Worm (Caenorhabditis elegans) whole organism, L3 larva: Measurements from ENCODE around the gene kxd-1.

ENCODE experiments used
- R02D3.7 ChIP-seq: fragments of 150-350 bp; optimal IDR thresholded peaks from 2 replicates; lab custom pipeline; 2014; ENCODE audit warnings: missing biosample characterization, missing genetic modification characterization
- ZK546.5 ChIP-seq: sonication (generic microtip); optimal IDR thresholded peaks from 2 replicates; lab custom pipeline; 2017; ENCODE audit warnings: missing biosample characterization, missing genetic modification characterization
- aly-2 ChIP-seq: fragments of 150-350 bp; optimal IDR thresholded peaks from 2 replicates; lab custom pipeline; 2014; ENCODE audit warnings: missing biosample characterization, missing genetic modification characterization
- ama-1 ChIP-seq: fragments of 150-350 bp; optimal IDR thresholded peaks from 2 replicates; lab custom pipeline; 2018
- ceh-16 ChIP-seq: sonication (generic microtip); optimal IDR thresholded peaks from 2 replicates; lab custom pipeline; 2017; ENCODE audit warnings: missing biosample characterization, missing genetic modification characterization
- ceh-28 ChIP-seq: fragments of 150-350 bp; optimal IDR thresholded peaks from 2 replicates; lab custom pipeline; 2014; ENCODE audit warnings: missing biosample characterization, missing genetic modification reagents, missing genetic modification characterization
- ceh-82 ChIP-seq: fragments of 150-350 bp; optimal IDR thresholded peaks from 2 replicates; lab custom pipeline; 2014; ENCODE audit warnings: missing biosample characterization, missing genetic modification characterization
- ceh-9 ChIP-seq: sonication (generic microtip); optimal IDR thresholded peaks from 2 replicates; lab custom pipeline; 2018; ENCODE audit warnings: missing biosample characterization, missing genetic modification characterization
- daf-12 ChIP-seq: fragments of 150-350 bp; optimal IDR thresholded peaks from 2 replicates; lab custom pipeline; 2014; ENCODE audit warnings: missing biosample characterization, missing genetic modification reagents, missing genetic modification characterization
- egl-27 ChIP-seq: sonication (generic microtip); optimal IDR thresholded peaks from 4 replicates; lab custom pipeline; 2017; ENCODE audit warnings: missing biosample characterization, missing genetic modification reagents, missing genetic modification characterization
- egl-5 ChIP-seq: fragments of 150-350 bp; optimal IDR thresholded peaks from 2 replicates; lab custom pipeline; 2017; ENCODE audit warnings: missing biosample characterization, missing genetic modification reagents, missing genetic modification characterization, inconsistent platforms
- elt-1 ChIP-seq: fragments of 150-350 bp; optimal IDR thresholded peaks from 2 replicates; lab custom pipeline; 2014; ENCODE audit warnings: missing biosample characterization, missing genetic modification characterization
- elt-2 ChIP-seq: sonication (generic microtip); optimal IDR thresholded peaks from 2 replicates; lab custom pipeline; 2016; ENCODE audit warnings: missing genetic modification reagents, mild to moderate bottlenecking, missing genetic modification characterization, missing compliant biosample characterization
- elt-3 ChIP-seq, 3 experiments: fragments of 150-350 bp in 1 of 3; sonication (generic microtip) in 2 of 3; optimal IDR thresholded peaks; 2 replicates in 2 of 3; 4 replicates in 1 of 3; lab custom pipeline; 2014 to 2017; ENCODE audit warnings: missing biosample characterization in 3 of 3, missing genetic modification characterization in 3 of 3
- eor-1 ChIP-seq, 2 experiments: fragments of 150-350 bp; optimal IDR thresholded peaks; 2 replicates each; lab custom pipeline; 2014 to 2018; ENCODE audit warnings: missing biosample characterization in 2 of 2, missing genetic modification characterization in 2 of 2
- fkh-10 ChIP-seq: sonication (generic microtip); optimal IDR thresholded peaks from 2 replicates; lab custom pipeline; 2017; ENCODE audit warnings: missing biosample characterization, missing genetic modification reagents, missing genetic modification characterization
- fkh-2 ChIP-seq: fragments of 150-350 bp; optimal IDR thresholded peaks from 2 replicates; lab custom pipeline; 2014; ENCODE audit warnings: missing biosample characterization, missing genetic modification reagents, missing genetic modification characterization
- fos-1 ChIP-seq: fragments of 150-350 bp; optimal IDR thresholded peaks from 2 replicates; lab custom pipeline; 2014; ENCODE audit warnings: missing biosample characterization, missing genetic modification characterization
- hmg-11 ChIP-seq: sonication (generic microtip); optimal IDR thresholded peaks from 2 replicates; lab custom pipeline; 2016; ENCODE audit warnings: missing genetic modification characterization, missing compliant biosample characterization
- jun-1 ChIP-seq: fragments of 150-350 bp; optimal IDR thresholded peaks from 2 replicates; lab custom pipeline; 2014; ENCODE audit warnings: missing biosample characterization, missing genetic modification reagents, missing genetic modification characterization
- lin-15B ChIP-seq: fragments of 150-350 bp; optimal IDR thresholded peaks from 2 replicates; lab custom pipeline; 2014; ENCODE audit warnings: missing biosample characterization, missing genetic modification characterization
- lin-39 ChIP-seq: fragments of 150-350 bp; optimal IDR thresholded peaks from 2 replicates; lab custom pipeline; 2018; ENCODE audit warnings: missing biosample characterization, missing genetic modification reagents, missing genetic modification characterization
- lsy-12 ChIP-seq: sonication (generic microtip); optimal IDR thresholded peaks from 2 replicates; lab custom pipeline; 2016; ENCODE audit warnings: mild to moderate bottlenecking, missing genetic modification characterization, missing compliant biosample characterization
- mdl-1 ChIP-seq: fragments of 150-350 bp; optimal IDR thresholded peaks from 2 replicates; lab custom pipeline; 2014; ENCODE audit warnings: missing biosample characterization, missing genetic modification characterization
- mml-1 ChIP-seq: fragments of 150-350 bp; sonication (generic microtip); optimal IDR thresholded peaks from 3 replicates; lab custom pipeline; 2014; ENCODE audit warnings: missing biosample characterization, missing genetic modification characterization
- nfya-1 ChIP-seq: sonication (generic microtip); optimal IDR thresholded peaks from 2 replicates; lab custom pipeline; 2017; ENCODE audit warnings: missing genetic modification characterization, mild to moderate bottlenecking, missing compliant biosample characterization, antibody characterized with exemption, moderate library complexity; ENCODE audit not compliant: insufficient read depth
- nhr-11 ChIP-seq: fragments of 150-350 bp; optimal IDR thresholded peaks from 2 replicates; lab custom pipeline; 2014; ENCODE audit warnings: missing biosample characterization, missing genetic modification characterization
- nhr-12 ChIP-seq: fragments of 150-350 bp; optimal IDR thresholded peaks from 2 replicates; lab custom pipeline; 2014; ENCODE audit warnings: missing biosample characterization, missing genetic modification characterization
- nhr-23 ChIP-seq: fragments of 150-350 bp; optimal IDR thresholded peaks from 2 replicates; lab custom pipeline; 2014; ENCODE audit warnings: missing biosample characterization, missing genetic modification reagents, missing genetic modification characterization
- nhr-237 ChIP-seq: fragments of 150-350 bp; optimal IDR thresholded peaks from 2 replicates; lab custom pipeline; 2014; ENCODE audit warnings: missing biosample characterization, missing genetic modification characterization
- nhr-25 ChIP-seq: sonication (generic microtip); optimal IDR thresholded peaks from 2 replicates; lab custom pipeline; 2017; ENCODE audit warnings: missing biosample characterization, missing genetic modification characterization
- nhr-28 ChIP-seq: fragments of 150-350 bp; optimal IDR thresholded peaks from 2 replicates; lab custom pipeline; 2014; ENCODE audit warnings: missing biosample characterization, missing genetic modification characterization
- nhr-43 ChIP-seq: sonication (generic microtip); optimal IDR thresholded peaks from 2 replicates; lab custom pipeline; 2016; ENCODE audit warnings: mild to moderate bottlenecking, missing genetic modification characterization, missing compliant biosample characterization; ENCODE audit not compliant: poor library complexity, severe bottlenecking
- nhr-67 ChIP-seq: fragments of 150-350 bp; optimal IDR thresholded peaks from 2 replicates; lab custom pipeline; 2014; ENCODE audit warnings: missing biosample characterization, missing genetic modification characterization
- nhr-76 ChIP-seq: fragments of 150-350 bp; sonication (generic microtip); optimal IDR thresholded peaks from 5 replicates; lab custom pipeline; 2014; ENCODE audit warnings: missing biosample characterization, missing genetic modification characterization
- nhr-77 ChIP-seq: fragments of 150-350 bp; optimal IDR thresholded peaks from 2 replicates; lab custom pipeline; 2014; ENCODE audit warnings: missing biosample characterization, missing genetic modification characterization
- pha-4 ChIP-seq: fragments of 150-350 bp; optimal IDR thresholded peaks from 2 replicates; lab custom pipeline; 2014; ENCODE audit warnings: missing biosample characterization, missing genetic modification reagents, missing genetic modification characterization
- pqm-1 ChIP-seq: fragments of 150-350 bp; optimal IDR thresholded peaks from 2 replicates; lab custom pipeline; 2017; ENCODE audit warnings: missing biosample characterization, missing genetic modification characterization, inconsistent platforms
- sea-2 ChIP-seq: fragments of 150-350 bp; sonication (generic microtip); optimal IDR thresholded peaks from 4 replicates; lab custom pipeline; 2014; ENCODE audit warnings: missing biosample characterization, missing genetic modification reagents, missing genetic modification characterization
- skn-1 ChIP-seq: fragments of 150-350 bp; optimal IDR thresholded peaks from 2 replicates; lab custom pipeline; 2014; ENCODE audit warnings: missing biosample characterization, missing genetic modification characterization
- snpc-4 ChIP-seq: fragments of 150-350 bp; optimal IDR thresholded peaks from 2 replicates; lab custom pipeline; 2014; ENCODE audit warnings: missing biosample characterization, missing genetic modification characterization
- tbx-2 ChIP-seq: sonication (generic microtip); optimal IDR thresholded peaks from 2 replicates; lab custom pipeline; 2016; ENCODE audit warnings: mild to moderate bottlenecking, missing genetic modification characterization, missing compliant biosample characterization
- unc-39 ChIP-seq: sonication (generic microtip); optimal IDR thresholded peaks from 4 replicates; lab custom pipeline; 2017; ENCODE audit warnings: missing biosample characterization, missing genetic modification characterization
- unc-62 ChIP-seq: fragments of 150-350 bp; sonication (generic microtip); optimal IDR thresholded peaks from 4 replicates; lab custom pipeline; 2014; ENCODE audit warnings: missing biosample characterization, missing genetic modification reagents, missing genetic modification characterization
- zag-1 ChIP-seq: fragments of 150-350 bp; optimal IDR thresholded peaks from 2 replicates; lab custom pipeline; 2014; ENCODE audit warnings: missing biosample characterization, missing genetic modification characterization
- ztf-11 ChIP-seq: fragments of 150-350 bp; optimal IDR thresholded peaks from 2 replicates; lab custom pipeline; 2014; ENCODE audit warnings: missing biosample characterization, missing genetic modification characterization
- ztf-4 ChIP-seq: fragments of 150-350 bp; optimal IDR thresholded peaks from 2 replicates; lab custom pipeline; 2014; ENCODE audit warnings: missing biosample characterization, missing genetic modification characterization

Gene kxd-1

DNA sequence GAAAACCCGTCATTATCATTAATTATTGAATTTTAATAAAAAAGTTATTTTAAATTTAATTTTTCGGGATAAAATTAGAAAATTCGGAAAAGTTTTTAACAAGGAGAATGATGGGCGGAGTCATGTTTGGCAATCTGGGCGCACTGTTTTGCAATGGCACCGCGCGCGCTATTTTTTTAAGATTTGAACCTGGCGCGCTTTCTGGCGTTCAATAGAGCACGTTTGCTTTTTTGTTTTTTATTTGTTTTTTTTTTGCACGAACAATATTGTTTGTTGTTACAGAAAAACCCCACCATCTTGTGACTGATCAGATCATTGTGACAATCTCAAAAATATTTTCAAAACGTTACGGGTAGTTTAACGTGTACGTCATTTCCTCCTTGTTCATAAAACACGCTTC, 15.9 kb downstream of the kxd-1 start, which contains the start of gene hyls-1:
Gene hyls-1 (plus strand): TSS at position 249 of the 400 bp plus-strand sequence.
- TF ChIP-seq nhr-25 (tag; lab: Kevin White, UChicago): peak; percentile 80
- no peak for TF ChIP-seq jun-1 (tag; lab: Kevin White, UChicago)
- no peak for TF ChIP-seq daf-12 (tag; lab: Kevin White, UChicago)
- TF ChIP-seq pqm-1 (tag; lab: Kevin White, UChicago): peak; percentile 31
- no peak for TF ChIP-seq ceh-9
- no peak for TF ChIP-seq nhr-237 (tag; lab: Kevin White, UChicago)
- TF ChIP-seq aly-2 (tag; lab: Kevin White, UChicago): no peak
- peak; percentile 69 for TF ChIP-seq R02D3.7 (tag; lab: Kevin White, UChicago)
- no peak for TF ChIP-seq nhr-76 (tag; lab: Kevin White, UChicago)
- no peak for TF ChIP-seq nhr-77 (tag; lab: Kevin White, UChicago)
- peak; percentile 92 for TF ChIP-seq nhr-43 (tag; lab: Kevin White, UChicago)
- peak; percentile 91 for TF ChIP-seq nfya-1 (tag; lab: Kevin White, UChicago)
- TF ChIP-seq snpc-4 (tag; lab: Kevin White, UChicago): peak; percentile 57
- TF ChIP-seq nhr-67 (tag; lab: Kevin White, UChicago): no peak
- no peak for TF ChIP-seq zag-1 (tag; lab: Kevin White, UChicago)
- TF ChIP-seq ceh-28 (tag; lab: Kevin White, UChicago): peak; percentile 65
- TF ChIP-seq nhr-28: no peak
- peak; percentile 96 for TF ChIP-seq pha-4 (tag; lab: Kevin White, UChicago)
- TF ChIP-seq lin-15B (tag; lab: Kevin White, UChicago): peak; percentile 92
- TF ChIP-seq unc-39: no peak
- TF ChIP-seq fos-1: no peak
- TF ChIP-seq elt-1 (tag; lab: Kevin White, UChicago): no peak
- no peak for TF ChIP-seq ceh-16
- TF ChIP-seq fkh-2 (tag; lab: Kevin White, UChicago): no peak
- no peak for TF ChIP-seq mdl-1 (tag; lab: Kevin White, UChicago)
- TF ChIP-seq lin-39 (tag; lab: Kevin White, UChicago): peak; percentile 56
- TF ChIP-seq ama-1 (lab: Kevin White, UChicago): peak; percentile 32
- peak; percentile 51 for TF ChIP-seq elt-2 (tag; lab: Kevin White, UChicago)
- TF ChIP-seq elt-3 (tag; optimal IDR thresholded peaks at IDR 0.05; lab: Kevin White, UChicago): no peak
- TF ChIP-seq ZK546.5 (tag; lab: Kevin White, UChicago): no peak
- peak; percentile 37 for TF ChIP-seq skn-1 (tag; lab: Kevin White, UChicago)
- TF ChIP-seq lsy-12 (tag; lab: Kevin White, UChicago): no peak
- no peak for TF ChIP-seq mml-1
- TF ChIP-seq nhr-11 (tag; lab: Kevin White, UChicago): no peak
- TF ChIP-seq nhr-23: peak; percentile 94
- TF ChIP-seq sea-2: no peak
- TF ChIP-seq tbx-2: no peak
- no peak for TF ChIP-seq ztf-11
- TF ChIP-seq fkh-10: no peak
- peak; percentile 57 for TF ChIP-seq ceh-82 (tag; lab: Kevin White, UChicago)
- peak; percentile 95 for TF ChIP-seq egl-5 (tag; lab: Kevin White, UChicago)
- peak; percentile 86 for TF ChIP-seq hmg-11 (tag; lab: Kevin White, UChicago)
- TF ChIP-seq eor-1 (tag; optimal IDR thresholded peaks at IDR 0.05; lab: Kevin White, UChicago): no peak
- TF ChIP-seq ztf-4: no peak
- no peak for TF ChIP-seq egl-27 (tag; lab: Kevin White, UChicago)
- TF ChIP-seq nhr-12 (tag; lab: Kevin White, UChicago): no peak
- no peak for TF ChIP-seq unc-62 (GFP tag; lab: Kevin White, UChicago)
